Fruit fly (Drosophila melanogaster) whole organism, adult: ENCODE results near the gene Cpr78E.
A peak's percentile ranks its signal among the peaks of the same experiment; 100 is the strongest.

Experiments used
- CG11617 ChIP-seq: fragments of 200-800 bp; sonication (Bioruptor generic); optimal IDR thresholded peaks from 2 replicates; lab custom pipeline; 2017; ENCODE audit warnings: mild to moderate bottlenecking, missing biosample characterization, missing genetic modification reagents, missing genetic modification characterization
- CG12768 ChIP-seq: fragments of 200-800 bp; sonication (Bioruptor generic); optimal IDR thresholded peaks from 2 replicates; lab custom pipeline; 2017; ENCODE audit warnings: missing biosample characterization, missing genetic modification characterization, mild to moderate bottlenecking, moderate library complexity, missing genetic modification reagents
- CG14711 ChIP-seq: fragments of 200-800 bp; sonication (Bioruptor generic); optimal IDR thresholded peaks from 2 replicates; lab custom pipeline; 2018; ENCODE audit warnings: missing biosample characterization, mild to moderate bottlenecking, missing genetic modification characterization, moderate library complexity
- CG1620 ChIP-seq: fragments of 200-800 bp; sonication (Bioruptor generic); optimal IDR thresholded peaks from 2 replicates; lab custom pipeline; 2016; ENCODE audit warnings: missing biosample characterization, missing genetic modification characterization
- CG33017 ChIP-seq: fragments of 200-800 bp; sonication (Bioruptor generic); optimal IDR thresholded peaks from 2 replicates; lab custom pipeline; 2018; ENCODE audit warnings: missing biosample characterization, mild to moderate bottlenecking, missing genetic modification characterization, moderate library complexity
- CG5204 ChIP-seq: fragments of 200-800 bp; sonication (Bioruptor generic); optimal IDR thresholded peaks from 2 replicates; lab custom pipeline; 2016; ENCODE audit warnings: missing biosample characterization, missing genetic modification characterization
- CG7045 ChIP-seq: fragments of 200-800 bp; sonication (Bioruptor generic); optimal IDR thresholded peaks from 2 replicates; lab custom pipeline; 2017; ENCODE audit warnings: missing biosample characterization, mild to moderate bottlenecking, missing genetic modification characterization
- CG7101 ChIP-seq: fragments of 200-800 bp; sonication (Bioruptor generic); optimal IDR thresholded peaks from 2 replicates; lab custom pipeline; 2018; ENCODE audit warnings: missing biosample characterization, mild to moderate bottlenecking, missing genetic modification characterization, moderate library complexity
- Clk ChIP-seq: fragments of 200-800 bp; sonication (Bioruptor generic); optimal IDR thresholded peaks from 2 replicates; lab custom pipeline; 2017; ENCODE audit warnings: missing biosample characterization, missing genetic modification characterization
- Crg-1 ChIP-seq: fragments of 200-800 bp; sonication (Bioruptor generic); optimal IDR thresholded peaks from 2 replicates; lab custom pipeline; 2016; ENCODE audit warnings: missing biosample characterization, missing genetic modification characterization
- Hr96 ChIP-seq: fragments of 200-800 bp; sonication (Bioruptor generic); optimal IDR thresholded peaks from 2 replicates; lab custom pipeline; 2016; ENCODE audit warnings: missing biosample characterization, missing genetic modification characterization
- Mnt ChIP-seq: fragments of 200-800 bp; sonication (Bioruptor generic); optimal IDR thresholded peaks from 2 replicates; lab custom pipeline; 2016; ENCODE audit warnings: missing biosample characterization, mild to moderate bottlenecking, missing genetic modification characterization
- bab1 ChIP-seq: fragments of 200-800 bp; sonication (Bioruptor generic); optimal IDR thresholded peaks from 3 replicates; lab custom pipeline; 2019; ENCODE audit warnings: missing biosample characterization, mild to moderate bottlenecking, missing genetic modification characterization, moderate library complexity
- cic ChIP-seq: fragments of 200-800 bp; sonication (Bioruptor generic); optimal IDR thresholded peaks from 2 replicates; lab custom pipeline; 2017; ENCODE audit warnings: missing biosample characterization, mild to moderate bottlenecking, missing genetic modification characterization, moderate library complexity
- cnc ChIP-seq, 2 experiments: fragments of >200 bp; optimal IDR thresholded peaks; 2 replicates each; lab custom pipeline; 2017
- kay ChIP-seq: fragments of 200-800 bp; sonication (Bioruptor generic); peaks from one replicate; lab custom pipeline; 2016; ENCODE audit warnings: missing biosample characterization, missing genetic modification characterization, borderline replicate concordance
- ovo ChIP-seq: fragments of 200-800 bp; sonication (Bioruptor generic); optimal IDR thresholded peaks from 2 replicates; lab custom pipeline; 2016; ENCODE audit warnings: missing biosample characterization, missing genetic modification characterization
- pad ChIP-seq: fragments of 200-800 bp; sonication (Bioruptor generic); optimal IDR thresholded peaks from 3 replicates; lab custom pipeline; 2017; ENCODE audit warnings: missing biosample characterization, missing genetic modification characterization, mild to moderate bottlenecking, moderate library complexity, missing genetic modification reagents
- tj ChIP-seq: fragments of 200-800 bp; sonication (Bioruptor generic); optimal IDR thresholded peaks from 3 replicates; lab custom pipeline; 2017; ENCODE audit warnings: missing biosample characterization, mild to moderate bottlenecking, missing genetic modification characterization, moderate library complexity
- toe ChIP-seq: fragments of 200-800 bp; sonication (Bioruptor generic); optimal IDR thresholded peaks from 2 replicates; lab custom pipeline; 2016; ENCODE audit warnings: missing biosample characterization, missing genetic modification characterization

The Cpr78E gene

DNA sequence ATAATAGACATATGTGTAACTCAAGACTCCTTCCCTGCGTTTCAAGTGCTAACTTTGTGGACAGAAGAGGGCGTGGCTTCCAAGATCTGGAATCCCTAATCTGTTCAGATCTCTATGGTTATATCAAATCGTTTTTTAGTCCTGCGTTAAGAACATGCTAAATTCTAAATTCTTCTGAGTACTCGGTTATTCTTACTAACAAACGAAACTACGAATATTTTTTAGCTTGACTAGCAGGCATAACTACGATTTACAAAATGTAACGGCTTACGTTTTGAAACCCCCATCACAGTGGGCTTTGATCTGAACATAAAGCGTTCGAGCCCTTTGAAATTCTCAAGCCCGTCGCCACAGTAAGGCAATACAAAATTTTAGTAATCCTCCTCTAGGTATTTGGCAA is 27.7 kb downstream of the Cpr78E start, which contains the start of gene CG32445:
CG32445 (plus strand) TSS at position 301 of the 400 bp plus-strand sequence.
- TF ChIP-seq Clk (GFP tag; lab: Kevin White, UChicago) = no peak
- TF ChIP-seq cic (GFP tag; lab: Kevin White, UChicago) = no peak
- TF ChIP-seq pad (GFP tag; lab: Kevin White, UChicago) = no peak
- TF ChIP-seq ovo (GFP tag; lab: Kevin White, UChicago) = no peak
- no peak for TF ChIP-seq CG11617
- no peak for TF ChIP-seq toe
- no peak for TF ChIP-seq kay (GFP tag; lab: Kevin White, UChicago)
- no peak for TF ChIP-seq Mnt
- no peak for TF ChIP-seq Hr96
- no peak for TF ChIP-seq CG7101 (tag; lab: Kevin White, UChicago)
- no peak for TF ChIP-seq CG12768
- no peak for TF ChIP-seq cnc (optimal IDR thresholded peaks at IDR 0.05; lab: Kevin White, UChicago)
- TF ChIP-seq CG1620 (GFP tag; lab: Kevin White, UChicago) = no peak
- TF ChIP-seq CG14711 (tag; lab: Kevin White, UChicago) = no peak
- TF ChIP-seq tj (GFP tag; lab: Kevin White, UChicago) = no peak
- TF ChIP-seq CG33017 (tag; lab: Kevin White, UChicago) = no peak
- no peak for TF ChIP-seq CG7045 (GFP tag; lab: Kevin White, UChicago)
- TF ChIP-seq bab1 (GFP tag; lab: Kevin White, UChicago) = no peak
- TF ChIP-seq Crg-1 (GFP tag; lab: Kevin White, UChicago) = no peak
- no peak for TF ChIP-seq CG5204

DNA sequence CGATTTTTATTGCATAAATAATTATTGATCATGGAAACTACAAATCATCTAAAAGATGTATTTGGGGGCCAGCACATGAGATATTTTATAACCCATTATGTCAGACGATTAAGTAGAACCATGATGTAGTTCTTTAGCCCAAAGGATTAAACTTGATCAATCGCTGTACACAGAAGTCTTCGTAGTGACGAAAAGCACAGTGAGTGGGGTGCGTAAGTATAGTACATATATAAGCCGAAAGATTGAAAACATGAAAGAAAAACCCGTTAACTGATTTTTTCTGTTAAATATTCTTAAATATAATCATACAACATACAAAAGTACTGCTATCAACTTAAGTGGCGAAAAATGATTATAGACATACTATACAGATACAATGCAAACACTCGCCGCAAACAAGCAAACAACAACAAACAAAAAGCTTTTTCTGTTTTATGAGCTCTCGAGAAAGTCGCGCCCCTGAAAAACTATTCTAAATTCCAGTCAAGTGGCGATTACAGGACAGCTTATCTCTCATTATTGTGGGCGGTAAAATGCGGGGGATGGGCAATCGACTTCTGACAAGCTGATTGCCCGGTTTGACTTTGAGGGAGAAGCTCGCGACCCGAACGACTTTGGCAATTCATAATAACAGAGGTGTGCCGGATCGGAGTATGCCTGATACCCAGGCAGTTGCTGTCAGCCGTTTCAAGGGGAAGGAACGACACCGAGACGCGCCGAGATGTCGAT is 30.4 kb downstream of the Cpr78E start, which contains the start of gene CG32444:
CG32444 (plus strand) TSS at position 683 of the 729 bp plus-strand sequence.
- TF ChIP-seq Hr96 (no peak), Clk (GFP tag; lab: Kevin White, UChicago) (no peak), CG7101 (tag; lab: Kevin White, UChicago) (peak; percentile 17), pad (GFP tag; lab: Kevin White, UChicago) (peak; percentile 33), CG7045 (GFP tag; lab: Kevin White, UChicago) (peak; percentile 37), CG11617 (no peak), bab1 (GFP tag; lab: Kevin White, UChicago) (no peak), tj (GFP tag; lab: Kevin White, UChicago) (no peak), cic (GFP tag; lab: Kevin White, UChicago) (peak; percentile 71), CG5204 (no peak), CG33017 (tag; lab: Kevin White, UChicago) (peak; percentile 8), toe (no peak), kay (GFP tag; lab: Kevin White, UChicago) (no peak), Mnt (peak; percentile 37), CG1620 (GFP tag; lab: Kevin White, UChicago) (no peak), CG12768 (peak; percentile 65), ovo (GFP tag; lab: Kevin White, UChicago) (no peak), Crg-1 (GFP tag; lab: Kevin White, UChicago) (no peak), CG14711 (tag; lab: Kevin White, UChicago) (no peak), cnc (optimal IDR thresholded peaks at IDR 0.05; lab: Kevin White, UChicago) (no peak)

DNA sequence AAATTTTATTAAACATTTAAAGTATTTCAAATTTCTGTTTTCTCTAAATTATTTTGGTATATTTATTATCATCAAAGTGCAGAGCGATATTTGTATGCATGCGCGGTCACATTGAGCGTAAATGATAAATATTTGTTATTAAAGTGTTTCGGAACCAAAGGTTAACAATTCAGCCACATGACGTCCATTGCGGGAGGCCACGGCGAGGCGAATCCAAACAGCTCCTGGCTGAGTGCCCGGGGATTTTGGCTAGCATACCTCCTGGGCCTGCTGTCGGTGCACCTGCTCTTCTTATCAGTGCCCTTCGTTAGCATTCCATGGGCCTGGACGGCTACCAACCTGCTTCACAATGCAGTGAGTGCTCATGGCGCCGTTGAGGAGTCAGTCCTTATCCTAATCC is 31.6 kb downstream of the Cpr78E start, which contains the start of gene ORMDL:
ORMDL (plus strand) TSS at position 98 of the 400 bp plus-strand sequence.
- TF ChIP-seq Mnt (no peak), Clk (GFP tag; lab: Kevin White, UChicago) (no peak), bab1 (GFP tag; lab: Kevin White, UChicago) (no peak), Hr96 (no peak), CG1620 (GFP tag; lab: Kevin White, UChicago) (no peak), CG33017 (tag; lab: Kevin White, UChicago) (no peak), cnc (optimal IDR thresholded peaks at IDR 0.05; lab: Kevin White, UChicago) (no peak), CG5204 (no peak), CG11617 (no peak), CG14711 (tag; lab: Kevin White, UChicago) (no peak), pad (GFP tag; lab: Kevin White, UChicago) (no peak), toe (no peak), CG12768 (no peak)

DNA sequence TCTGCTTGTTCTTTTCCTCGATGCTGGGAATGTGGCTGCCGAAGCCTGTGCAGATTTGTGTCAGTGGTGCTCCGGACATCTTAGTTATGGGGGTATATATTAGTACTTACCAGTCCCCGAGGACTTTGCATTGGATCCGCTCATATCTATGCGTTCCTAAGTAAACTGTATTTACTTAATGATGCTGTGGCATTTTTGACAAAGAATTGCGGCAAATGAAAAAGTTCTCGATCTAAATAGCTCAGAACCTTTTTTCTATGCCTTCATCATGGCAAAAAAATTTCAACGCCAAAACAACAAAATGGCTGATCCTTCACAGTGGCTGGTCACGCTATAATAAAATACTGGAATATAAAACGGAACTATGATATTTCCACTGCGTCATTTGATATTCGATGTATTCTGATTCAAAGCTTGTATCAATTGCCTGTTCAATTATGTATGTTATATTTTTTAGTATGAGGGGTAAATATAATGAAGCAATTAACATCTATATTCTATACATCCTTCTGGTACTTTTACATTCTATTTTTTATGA is 32.6 kb downstream of the Cpr78E start, which contains the start of gene MED1:
MED1 (minus strand) TSS at position 295 of the 538 bp plus-strand sequence.
- peak; percentile 16 for TF ChIP-seq bab1 (GFP tag; lab: Kevin White, UChicago)
- no peak for TF ChIP-seq kay (GFP tag; lab: Kevin White, UChicago)

DNA sequence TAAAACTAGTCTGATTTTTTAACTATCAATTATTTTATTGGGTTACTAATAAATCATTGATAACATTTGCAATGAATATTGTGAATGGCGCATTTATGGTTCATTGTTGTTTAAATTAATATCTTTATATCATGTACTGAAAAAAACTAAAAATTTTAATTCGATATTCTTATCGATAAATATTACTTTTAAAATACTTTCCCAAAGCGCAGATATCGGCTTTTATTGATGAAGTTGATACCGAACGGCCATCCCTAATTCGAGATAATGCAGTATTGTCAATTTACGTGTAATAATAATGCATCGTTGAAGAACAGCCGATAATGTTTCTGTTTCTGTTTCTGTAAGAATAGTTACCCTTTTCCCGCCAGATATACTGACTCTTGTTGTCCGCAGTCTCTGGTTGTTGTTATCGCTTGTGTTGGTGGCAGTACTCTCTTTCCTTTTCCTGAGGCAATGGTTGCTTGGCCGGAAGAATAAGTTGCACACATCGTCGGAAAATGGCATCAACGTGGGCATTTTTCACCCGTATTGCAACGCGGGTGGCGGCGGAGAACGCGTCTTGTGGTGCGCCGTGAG is 40.7 kb downstream of the Cpr78E start:
- no peak for TF ChIP-seq pad (GFP tag; lab: Kevin White, UChicago)
- no peak for TF ChIP-seq ovo (GFP tag; lab: Kevin White, UChicago)
- TF ChIP-seq tj (GFP tag; lab: Kevin White, UChicago) = peak; percentile 10
- peak; percentile 76 for TF ChIP-seq kay (GFP tag; lab: Kevin White, UChicago)
- no peak for TF ChIP-seq CG14711 (tag; lab: Kevin White, UChicago)
- no peak for TF ChIP-seq CG7045 (GFP tag; lab: Kevin White, UChicago)
- no peak for TF ChIP-seq Mnt
- no peak for TF ChIP-seq CG33017 (tag; lab: Kevin White, UChicago)
